Fruit fly (Drosophila melanogaster) whole organism, wandering third instar larva: ENCODE measurements around the gene Irk1.

Source experiments
- CG32264 ChIP-seq: fragments of 200-800 bp; sonication (Bioruptor generic); optimal IDR thresholded peaks from 2 replicates; lab custom pipeline; 2016; ENCODE audit warnings: missing biosample characterization, missing genetic modification characterization
- CG9705 ChIP-seq: fragments of 200-800 bp; sonication (Bioruptor generic); optimal IDR thresholded peaks from 2 replicates; lab custom pipeline; 2018; ENCODE audit warnings: missing biosample characterization, mild to moderate bottlenecking, missing genetic modification characterization
- Dfd ChIP-seq: fragments of >200 bp; optimal IDR thresholded peaks from 2 replicates; lab custom pipeline; 2017; ENCODE audit warnings: missing biosample characterization, missing genetic modification characterization
- Dif ChIP-seq: fragments of 200-275, 200-300 bp; sonication (Bioruptor generic); optimal IDR thresholded peaks from 2 replicates; lab custom pipeline; 2018; ENCODE audit warnings: missing biosample characterization, missing genetic modification characterization; ENCODE audit not compliant: partially characterized antibody
- GATAd ChIP-seq: sonication (Bioruptor generic); optimal IDR thresholded peaks from 2 replicates; lab custom pipeline; 2016; ENCODE audit warnings: missing biosample characterization, missing genetic modification characterization
- HLH106 ChIP-seq: fragments of 200-800 bp; optimal IDR thresholded peaks from 3 replicates; lab custom pipeline; 2019; ENCODE audit warnings: missing biosample characterization, mild to moderate bottlenecking, missing genetic modification characterization, moderate library complexity
- Hnf4 ChIP-seq: fragments of 200-800 bp; sonication (Bioruptor generic); optimal IDR thresholded peaks from 2 replicates; lab custom pipeline; 2016; ENCODE audit warnings: missing biosample characterization, mild to moderate bottlenecking, missing genetic modification characterization
- Hr78 ChIP-seq: fragments of >200 bp; optimal IDR thresholded peaks from 2 replicates; lab custom pipeline; 2017; ENCODE audit warnings: missing biosample characterization, missing genetic modification characterization
- Hr83 ChIP-seq: fragments of 200-300 bp; sonication (Bioruptor generic); optimal IDR thresholded peaks from 2 replicates; lab custom pipeline; 2016; ENCODE audit warnings: missing biosample characterization, mild to moderate bottlenecking, missing genetic modification characterization, moderate library complexity; ENCODE audit not compliant: poor library complexity, severe bottlenecking
- Jra ChIP-seq: sonication (Bioruptor generic); optimal IDR thresholded peaks from 2 replicates; lab custom pipeline; 2016; ENCODE audit warnings: missing biosample characterization, missing genetic modification characterization
- Myc ChIP-seq: fragments of >200 bp; optimal IDR thresholded peaks from 2 replicates; lab custom pipeline; 2017
- N ChIP-seq: fragments of >200 bp; optimal IDR thresholded peaks from 2 replicates; lab custom pipeline; 2018; ENCODE audit warnings: missing biosample characterization, missing external identifiers, missing genetic modification characterization
- OdsH ChIP-seq: fragments of 200-800 bp; sonication (Bioruptor generic); optimal IDR thresholded peaks from 2 replicates; lab custom pipeline; 2016; ENCODE audit warnings: missing biosample characterization, mild to moderate bottlenecking, missing genetic modification characterization
- Rel ChIP-seq, 2 experiments: fragments of 200-800 bp; sonication (Bioruptor generic) in 1 of 2; optimal IDR thresholded peaks; 2 replicates in 1 of 2; 3 replicates in 1 of 2; lab custom pipeline; 2016 to 2019; ENCODE audit warnings: mild to moderate bottlenecking in 2 of 2, missing biosample characterization in 2 of 2, missing genetic modification characterization in 2 of 2, moderate library complexity in 1 of 2
- Sp1 ChIP-seq: fragments of 200-800 bp; sonication (Bioruptor generic); optimal IDR thresholded peaks from 3 replicates; lab custom pipeline; 2019; ENCODE audit warnings: missing biosample characterization, mild to moderate bottlenecking, missing genetic modification characterization, moderate library complexity
- Vsx2 ChIP-seq: fragments of 200-300, 225-300 bp; sonication (Bioruptor generic); optimal IDR thresholded peaks from 2 replicates; lab custom pipeline; 2018; ENCODE audit warnings: missing biosample characterization, missing genetic modification characterization; ENCODE audit not compliant: partially characterized antibody
- br ChIP-seq: fragments of 200-800 bp; sonication (Bioruptor generic); optimal IDR thresholded peaks from 2 replicates; lab custom pipeline; 2016; ENCODE audit warnings: missing biosample characterization, missing genetic modification characterization
- brk ChIP-seq: fragments of 200-800 bp; sonication (Bioruptor generic); optimal IDR thresholded peaks from 2 replicates; lab custom pipeline; 2016; ENCODE audit warnings: missing biosample characterization, mild to moderate bottlenecking, missing genetic modification characterization
- dl ChIP-seq, 2 experiments: fragments of 175-275, 200-275 bp in 1 of 2; fragments of 200-275 bp in 1 of 2; sonication (Bioruptor generic); optimal IDR thresholded peaks; lab custom pipeline; 2018; ENCODE audit warnings: mild to moderate bottlenecking in 2 of 2, missing biosample characterization in 2 of 2, missing genetic modification characterization in 2 of 2, moderate library complexity in 2 of 2; ENCODE audit not compliant: partially characterized antibody in 2 of 2, insufficient read depth in 1 of 2
- dmrt93B ChIP-seq: fragments of 200-800 bp; sonication (Bioruptor generic); optimal IDR thresholded peaks from 2 replicates; lab custom pipeline; 2018; ENCODE audit warnings: missing biosample characterization, mild to moderate bottlenecking, missing genetic modification characterization
- dsf ChIP-seq: sonication (Bioruptor generic); optimal IDR thresholded peaks from 2 replicates; lab custom pipeline; 2016; ENCODE audit warnings: missing biosample characterization, missing genetic modification characterization, borderline replicate concordance
- ey ChIP-seq: fragments of 200-800 bp; sonication (Bioruptor generic); optimal IDR thresholded peaks from 2 replicates; lab custom pipeline; 2016; ENCODE audit warnings: missing biosample characterization, missing genetic modification characterization
- foxo ChIP-seq, 2 experiments: fragments of 200-800 bp; sonication (Bioruptor generic); optimal IDR thresholded peaks; 2 replicates in 1 of 2; 3 replicates in 1 of 2; lab custom pipeline; 2016 to 2017; ENCODE audit warnings: missing biosample characterization in 2 of 2, missing genetic modification characterization in 2 of 2
- fru ChIP-seq: fragments of 200-800 bp; sonication (Bioruptor generic); optimal IDR thresholded peaks from 3 replicates; lab custom pipeline; 2016; ENCODE audit warnings: missing biosample characterization, mild to moderate bottlenecking, missing genetic modification characterization
- h ChIP-seq: fragments of 200-800 bp; sonication (Bioruptor generic); optimal IDR thresholded peaks from 3 replicates; lab custom pipeline; 2016; ENCODE audit warnings: missing biosample characterization, mild to moderate bottlenecking, missing genetic modification characterization
- jim ChIP-seq: fragments of 175-275, 200-325 bp; sonication (Bioruptor generic); optimal IDR thresholded peaks from 2 replicates; lab custom pipeline; 2016; ENCODE audit warnings: missing biosample characterization, mild to moderate bottlenecking, missing genetic modification characterization
- lola ChIP-seq: fragments of >200 bp; optimal IDR thresholded peaks from 2 replicates; lab custom pipeline; 2017; ENCODE audit warnings: missing biosample characterization, missing genetic modification characterization
- pan ChIP-seq: fragments of >200 bp; optimal IDR thresholded peaks from 2 replicates; lab custom pipeline; 2017
- psq ChIP-seq: fragments of 200-800 bp; sonication (Bioruptor generic); optimal IDR thresholded peaks from 3 replicates; lab custom pipeline; 2017; ENCODE audit warnings: missing biosample characterization, mild to moderate bottlenecking, missing genetic modification characterization, moderate library complexity
- rgr ChIP-seq: fragments of 200-800 bp; sonication (Bioruptor generic); optimal IDR thresholded peaks from 3 replicates; lab custom pipeline; 2016; ENCODE audit warnings: missing biosample characterization, mild to moderate bottlenecking, missing genetic modification characterization
- sv ChIP-seq: fragments of 200-800 bp; sonication (Bioruptor generic); optimal IDR thresholded peaks from 3 replicates; lab custom pipeline; 2016; ENCODE audit warnings: missing biosample characterization, missing genetic modification characterization
- tai ChIP-seq: sonication (Bioruptor generic); optimal IDR thresholded peaks from 2 replicates; lab custom pipeline; 2016; ENCODE audit warnings: missing biosample characterization, missing genetic modification characterization
- usp ChIP-seq: fragments of >200 bp; optimal IDR thresholded peaks from 2 replicates; lab custom pipeline; 2017; ENCODE audit warnings: missing biosample characterization, missing genetic modification characterization
- woc ChIP-seq: sonication (Bioruptor generic); optimal IDR thresholded peaks from 2 replicates; lab custom pipeline; 2016; ENCODE audit warnings: missing biosample characterization, mild to moderate bottlenecking, missing genetic modification characterization

The Irk1 gene

dm6 chr3R:23217142-23217771 lies 49.1 kb downstream of the Irk1 start:
- TF ChIP-seq pan = no peak
- TF ChIP-seq dsf = no peak
- no peak for TF ChIP-seq Jra (GFP tag; lab: Kevin White, UChicago)
- TF ChIP-seq Hr83 (GFP tag; lab: Kevin White, UChicago) = no peak
- no peak for TF ChIP-seq woc (GFP tag; lab: Kevin White, UChicago)
- no peak for TF ChIP-seq Dfd (GFP tag; lab: Kevin White, UChicago)
- TF ChIP-seq OdsH (GFP tag; lab: Kevin White, UChicago) = no peak
- TF ChIP-seq foxo (GFP tag; optimal IDR thresholded peaks at IDR 0.05; lab: Kevin White, UChicago) = no peak
- no peak for TF ChIP-seq Sp1 (GFP tag; lab: Kevin White, UChicago)
- TF ChIP-seq brk = no peak
- TF ChIP-seq sv (GFP tag; lab: Kevin White, UChicago) = no peak
- TF ChIP-seq tai = no peak
- no peak for TF ChIP-seq dmrt93B
- TF ChIP-seq ey (GFP tag; lab: Kevin White, UChicago) = no peak
- TF ChIP-seq psq (GFP tag; lab: Kevin White, UChicago) = no peak

- TF ChIP-seq h (GFP tag; lab: Kevin White, UChicago) (peak; percentile 10), Hr78 (GFP tag; lab: Kevin White, UChicago) (no peak), Dfd (GFP tag; lab: Kevin White, UChicago) (no peak), Hr83 (GFP tag; lab: Kevin White, UChicago) (peak; percentile 20), woc (GFP tag; lab: Kevin White, UChicago) (peak; percentile 7), tai (no peak), Rel (GFP tag; optimal IDR thresholded peaks at IDR 0.05; lab: Kevin White, UChicago) (peak; percentile 10), Rel (tag; optimal IDR thresholded peaks at IDR 0.05; lab: Kevin White, UChicago) (peak; percentile 60), Hnf4 (GFP tag; lab: Kevin White, UChicago) (peak; percentile 15), br (GFP tag; lab: Kevin White, UChicago) (peak; percentile 19), psq (GFP tag; lab: Kevin White, UChicago) (peak; percentile 46), dl (GFP tag; optimal IDR thresholded peaks at IDR 0.05; lab: Kevin White, UChicago; ENCODE audit: insufficient read depth in 1 of 2, partially characterized antibody in 2 of 2) (peak in 1 of 2 experiments; percentile 10), GATAd (GFP tag; lab: Kevin White, UChicago) (no peak)
Measured at dm6 chr3R:23220239-23221002, 52.3 kb downstream of the Irk1 start.

dm6 chr3R:23221003-23221679 lies 53.0 kb downstream of the Irk1 start:
- TF ChIP-seq Jra (GFP tag; lab: Kevin White, UChicago) (peak; percentile 14), br (GFP tag; lab: Kevin White, UChicago) (no peak)

- TF ChIP-seq dsf = no peak
- no peak for TF ChIP-seq HLH106 (tag; lab: Kevin White, UChicago)
- peak; percentile 42 for TF ChIP-seq Hnf4 (GFP tag; lab: Kevin White, UChicago)
- peak; percentile 37 for TF ChIP-seq Hr83 (GFP tag; lab: Kevin White, UChicago)
- peak; percentile 28 for TF ChIP-seq rgr (GFP tag; lab: Kevin White, UChicago)
- peak; percentile 90 for TF ChIP-seq psq (GFP tag; lab: Kevin White, UChicago)
- TF ChIP-seq ey (GFP tag; lab: Kevin White, UChicago) = no peak
- TF ChIP-seq h (GFP tag; lab: Kevin White, UChicago) = peak; percentile 62
- peak; percentile 36 for TF ChIP-seq Vsx2 (GFP tag; lab: Kevin White, UChicago)
- peak; percentile 66 for TF ChIP-seq Dif (GFP tag; lab: Kevin White, UChicago)
- no peak for TF ChIP-seq CG9705 (GFP tag; lab: Kevin White, UChicago)
- no peak for TF ChIP-seq dl (GFP tag; optimal IDR thresholded peaks at IDR 0.05; lab: Kevin White, UChicago; ENCODE audit: insufficient read depth in 1 of 2, partially characterized antibody in 2 of 2)
- TF ChIP-seq sv (GFP tag; lab: Kevin White, UChicago) = no peak
- TF ChIP-seq jim = no peak
- no peak for TF ChIP-seq N (GFP tag; lab: Kevin White, UChicago)
- no peak for TF ChIP-seq GATAd (GFP tag; lab: Kevin White, UChicago)
- no peak for TF ChIP-seq dmrt93B
- TF ChIP-seq Dfd (GFP tag; lab: Kevin White, UChicago) = no peak
- no peak for TF ChIP-seq CG32264
- no peak for TF ChIP-seq tai
- no peak for TF ChIP-seq woc (GFP tag; lab: Kevin White, UChicago)
- TF ChIP-seq usp (GFP tag; lab: Kevin White, UChicago) = no peak
- TF ChIP-seq br (GFP tag; lab: Kevin White, UChicago) = peak; percentile 60
- TF ChIP-seq Sp1 (GFP tag; lab: Kevin White, UChicago) = peak; percentile 71
- peak; percentile 0 for TF ChIP-seq OdsH (GFP tag; lab: Kevin White, UChicago)
- TF ChIP-seq pan = no peak
- TF ChIP-seq Myc = no peak
- TF ChIP-seq Jra (GFP tag; lab: Kevin White, UChicago) = no peak
- TF ChIP-seq Hr78 (GFP tag; lab: Kevin White, UChicago) = no peak
- TF ChIP-seq lola (GFP tag; lab: Kevin White, UChicago) = no peak
- peak in 1 of 2 experiments; percentile 29 for TF ChIP-seq foxo (GFP tag; optimal IDR thresholded peaks at IDR 0.05; lab: Kevin White, UChicago)
- peak; percentile 65 for TF ChIP-seq Rel (GFP tag; optimal IDR thresholded peaks at IDR 0.05; lab: Kevin White, UChicago)
- peak; percentile 92 for TF ChIP-seq Rel (tag; optimal IDR thresholded peaks at IDR 0.05; lab: Kevin White, UChicago)
- peak; percentile 47 for TF ChIP-seq brk
- peak; percentile 10 for TF ChIP-seq fru (GFP tag; lab: Kevin White, UChicago)
Measured at dm6 chr3R:23221680-23222148, 53.6 kb downstream of the Irk1 start.
